Fruit fly (Drosophila melanogaster) whole organism: ENCODE results near the gene pkm.

ENCODE experiments used
- CG8478 ChIP-seq: fragments of >200 bp; optimal IDR thresholded peaks from 2 replicates; lab custom pipeline; 2018; ENCODE audit warnings: inconsistent platforms
- psq ChIP-seq: fragments of >200 bp; optimal IDR thresholded peaks from 2 replicates; lab custom pipeline; 2017
- usp ChIP-seq: fragments of >200 bp; optimal IDR thresholded peaks from 2 replicates; lab custom pipeline; 2017; ENCODE audit warnings: missing biosample characterization, missing genetic modification characterization, mixed read lengths

DNA sequence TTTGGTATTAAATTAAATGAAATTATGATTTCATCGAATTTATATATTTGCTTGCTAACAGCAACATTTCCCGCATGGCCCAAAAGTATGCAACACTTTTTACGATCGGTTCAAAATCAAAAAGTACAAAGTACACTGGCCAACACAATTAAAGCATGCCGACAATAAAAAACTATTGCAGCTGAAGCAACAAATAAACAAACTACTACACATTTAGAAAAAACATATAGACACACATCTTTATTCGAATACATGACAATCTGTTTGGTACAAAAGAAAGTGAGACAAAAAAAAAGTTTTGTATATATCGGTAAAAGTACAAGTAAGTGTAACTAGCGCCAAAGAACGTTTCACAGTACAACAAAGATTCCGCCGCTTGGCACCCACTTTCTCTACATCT, 28.9 kb downstream of the pkm start:
- TF ChIP-seq usp (GFP tag; lab: Kevin White, UChicago), result no peak
- no peak for TF ChIP-seq CG8478 (lab: Kevin White, UChicago)
- no peak for TF ChIP-seq psq (lab: Kevin White, UChicago)
